Worm (Caenorhabditis elegans) whole organism, young adult: ENCODE results near the gene Y43F8C.23.
A peak's percentile ranks its signal among the peaks of the same experiment; 100 is the strongest.
"Not testable (repeated sequence)": the region's sequence is repeated elsewhere in the genome, so short reads cannot be mapped to it uniquely, and the experiment has no call there.

ENCODE experiments used
- B0035.1 ChIP-seq: sonication (generic microtip); optimal IDR thresholded peaks from 2 replicates; lab custom pipeline; 2016; ENCODE audit warnings: missing genetic modification characterization, mild to moderate bottlenecking, missing compliant biosample characterization, missing genotype, missing genetic modification reagents
- C17E4.6 ChIP-seq: fragments of 200-800 bp; sonication (Bioruptor generic); IDR thresholded peaks from 2 replicates; pipeline ENCODE4 v1.3.6; 2022; ENCODE audit warnings: missing genetic modification reagents, missing genetic modification characterization, missing compliant biosample characterization
- F10E7.11 ChIP-seq: sonication (generic microtip); optimal IDR thresholded peaks from 2 replicates; lab custom pipeline; 2017; ENCODE audit warnings: mild to moderate bottlenecking, missing genetic modification characterization, moderate library complexity, missing compliant biosample characterization
- F23B12.7 ChIP-seq: sonication (generic microtip); optimal IDR thresholded peaks from 2 replicates; lab custom pipeline; 2017; ENCODE audit warnings: missing genetic modification characterization, mild to moderate bottlenecking, missing compliant biosample characterization, antibody characterized with exemption, moderate library complexity; ENCODE audit not compliant: insufficient read depth
- F33H1.4 ChIP-seq: fragments of 200-800 bp; sonication (Bioruptor generic); IDR thresholded peaks from 2 replicates; pipeline ENCODE4 v1.3.6; 2022; ENCODE audit warnings: missing genetic modification reagents, missing genetic modification characterization, missing compliant biosample characterization
- F52B5.7 ChIP-seq: sonication (generic microtip); optimal IDR thresholded peaks from 2 replicates; lab custom pipeline; 2016; ENCODE audit warnings: mild to moderate bottlenecking, missing genetic modification characterization, missing compliant biosample characterization
- F55B11.4 ChIP-seq: sonication (generic microtip); optimal IDR thresholded peaks from 2 replicates; lab custom pipeline; 2016; ENCODE audit warnings: missing compliant biosample characterization, missing genetic modification characterization, borderline replicate concordance; ENCODE audit not compliant: insufficient read depth
- K11D2.4 ChIP-seq: fragments of 200-800 bp; sonication (Bioruptor generic); IDR thresholded peaks from 2 replicates; pipeline ENCODE4 v1.3.6; 2022; ENCODE audit warnings: missing genetic modification reagents, missing genetic modification characterization, missing compliant biosample characterization
- T07F8.4 ChIP-seq: sonication (generic microtip); optimal IDR thresholded peaks from 2 replicates; lab custom pipeline; 2016; ENCODE audit warnings: mild to moderate bottlenecking, missing genetic modification characterization, moderate library complexity, missing compliant biosample characterization
- Y53F4B.3 ChIP-seq: fragments of 200-800 bp; sonication (Bioruptor generic); IDR thresholded peaks from 2 replicates; pipeline ENCODE4 v1.3.6; 2022; ENCODE audit warnings: missing genetic modification reagents, missing genetic modification characterization, missing compliant biosample characterization
- Y79H2A.3 ChIP-seq: fragments of 200-800 bp; sonication (Bioruptor generic); conservative IDR thresholded peaks from 2 replicates; pipeline ENCODE4 v1.3.6; 2022; ENCODE audit warnings: missing genetic modification reagents, missing genetic modification characterization, missing compliant biosample characterization
- ZK185.1 ChIP-seq: sonication (generic microtip); optimal IDR thresholded peaks from 2 replicates; lab custom pipeline; 2016; ENCODE audit warnings: mild to moderate bottlenecking, missing genetic modification characterization, missing compliant biosample characterization; ENCODE audit not compliant: poor library complexity, severe bottlenecking
- akir-1 ChIP-seq: fragments of 200-800 bp; sonication (Bioruptor generic); optimal IDR thresholded peaks from 2 replicates; lab custom pipeline; 2018; ENCODE audit warnings: mild to moderate bottlenecking, missing genetic modification characterization, moderate library complexity, missing compliant biosample characterization
- aptf-3 ChIP-seq: fragments of 200-800 bp; sonication (Bioruptor generic); IDR thresholded peaks from 2 replicates; pipeline ENCODE4 v1.3.6; 2022; ENCODE audit warnings: missing genetic modification characterization, missing compliant biosample characterization
- athp-1 ChIP-seq: sonication (generic microtip); optimal IDR thresholded peaks from 2 replicates; lab custom pipeline; 2017; ENCODE audit warnings: mild to moderate bottlenecking, missing genetic modification characterization, missing compliant biosample characterization
- bed-1 ChIP-seq: fragments of 200-800 bp; sonication (Bioruptor generic); IDR thresholded peaks from 2 replicates; pipeline ENCODE4 v1.3.6; 2022; ENCODE audit warnings: missing genetic modification reagents, missing genetic modification characterization, missing compliant biosample characterization
- ceh-27 ChIP-seq: fragments of 200-800 bp; sonication (Bioruptor generic); optimal IDR thresholded peaks from 2 replicates; lab custom pipeline; 2018; ENCODE audit warnings: mild to moderate bottlenecking, missing genetic modification characterization, moderate library complexity, missing compliant biosample characterization
- ceh-91 ChIP-seq: fragments of 200-800 bp; sonication (Bioruptor generic); IDR thresholded peaks from 2 replicates; pipeline ENCODE4 v1.3.6; 2022; ENCODE audit warnings: missing genetic modification reagents, missing genetic modification characterization, missing compliant biosample characterization
- chd-7 ChIP-seq: sonication (generic microtip); optimal IDR thresholded peaks from 2 replicates; lab custom pipeline; 2016; ENCODE audit warnings: mild to moderate bottlenecking, missing genetic modification characterization, moderate library complexity, missing compliant biosample characterization
- efl-1 ChIP-seq: fragments of 150-350 bp; optimal IDR thresholded peaks from 2 replicates; lab custom pipeline; 2014; ENCODE audit warnings: missing biosample characterization, missing genetic modification reagents, missing genetic modification characterization
- fkh-3 ChIP-seq: sonication (generic microtip); optimal IDR thresholded peaks from 2 replicates; lab custom pipeline; 2016; ENCODE audit warnings: mild to moderate bottlenecking, missing genetic modification characterization, missing compliant biosample characterization
- him-1 ChIP-seq: sonication (generic microtip); optimal IDR thresholded peaks from 2 replicates; lab custom pipeline; 2016; ENCODE audit warnings: missing genotype, missing genetic modification reagents, missing genetic modification characterization, missing compliant biosample characterization
- hmg-1.2 ChIP-seq: fragments of 200-800 bp; sonication (Bioruptor generic); IDR thresholded peaks from 2 replicates; pipeline ENCODE4 v1.3.6; 2022; ENCODE audit warnings: missing genetic modification reagents, missing genetic modification characterization, missing compliant biosample characterization
- lin-35 ChIP-seq, 3 experiments: fragments of 150-350 bp in 2 of 3; sonication (generic microtip) in 1 of 3; optimal IDR thresholded peaks; 2 replicates each; lab custom pipeline; 2014 to 2018; ENCODE audit warnings: missing biosample characterization in 3 of 3, missing genetic modification characterization in 3 of 3, missing genetic modification reagents in 3 of 3
- lin-40 ChIP-seq: sonication (generic microtip); optimal IDR thresholded peaks from 2 replicates; lab custom pipeline; 2016; ENCODE audit warnings: missing genetic modification characterization, mild to moderate bottlenecking, missing compliant biosample characterization, missing genotype, missing genetic modification reagents
- lir-1 ChIP-seq: fragments of 200-800 bp; sonication (Bioruptor generic); conservative IDR thresholded peaks from 2 replicates; pipeline ENCODE4 v1.3.6; 2022; ENCODE audit warnings: missing genetic modification reagents, missing genetic modification characterization, missing compliant biosample characterization
- lsl-1 ChIP-seq: fragments of 200-800 bp; sonication (Bioruptor generic); optimal IDR thresholded peaks from 2 replicates; lab custom pipeline; 2018; ENCODE audit warnings: mild to moderate bottlenecking, missing genetic modification characterization, moderate library complexity, missing compliant biosample characterization
- mcd-1 ChIP-seq: fragments of 200-800 bp; sonication (Bioruptor generic); IDR thresholded peaks from 2 replicates; pipeline ENCODE4 v1.3.6; 2022; ENCODE audit warnings: missing genetic modification reagents, missing genetic modification characterization, missing compliant biosample characterization
- mes-4 ChIP-seq: sonication (generic microtip); optimal IDR thresholded peaks from 2 replicates; lab custom pipeline; 2016; ENCODE audit warnings: missing genotype, missing genetic modification characterization, missing compliant biosample characterization
- nfya-1 ChIP-seq: sonication (generic microtip); optimal IDR thresholded peaks from 2 replicates; lab custom pipeline; 2017; ENCODE audit warnings: antibody characterized with exemption, missing compliant biosample characterization, missing genetic modification characterization, borderline replicate concordance; ENCODE audit not compliant: insufficient read depth
- nhr-179 ChIP-seq: sonication (generic microtip); optimal IDR thresholded peaks from 2 replicates; lab custom pipeline; 2016; ENCODE audit warnings: mild to moderate bottlenecking, missing genetic modification characterization, missing compliant biosample characterization
- pha-4 ChIP-seq: fragments of 150-350 bp; sonication (generic microtip); optimal IDR thresholded peaks from 2 replicates; lab custom pipeline; 2014; ENCODE audit warnings: missing biosample characterization, missing genetic modification reagents, missing genetic modification characterization
- rcor-1 ChIP-seq: fragments of 200-800 bp; sonication (Bioruptor generic); IDR thresholded peaks from 2 replicates; pipeline ENCODE4 v1.3.6; 2022; ENCODE audit warnings: missing genetic modification reagents, missing genetic modification characterization, missing compliant biosample characterization
- sdz-38 ChIP-seq: sonication (generic microtip); optimal IDR thresholded peaks from 2 replicates; lab custom pipeline; 2016; ENCODE audit warnings: missing genotype, missing genetic modification characterization, missing compliant biosample characterization
- snpc-1.3 ChIP-seq: sonication (generic microtip); optimal IDR thresholded peaks from 2 replicates; lab custom pipeline; 2017; ENCODE audit warnings: missing genetic modification characterization, mild to moderate bottlenecking, missing compliant biosample characterization, antibody characterized with exemption, moderate library complexity, missing genotype, missing genetic modification reagents; ENCODE audit not compliant: insufficient read depth
- snpc-3.4 ChIP-seq: sonication (generic microtip); optimal IDR thresholded peaks from 2 replicates; lab custom pipeline; 2017; ENCODE audit warnings: missing genetic modification characterization, mild to moderate bottlenecking, missing compliant biosample characterization, antibody characterized with exemption, moderate library complexity, missing genotype, missing genetic modification reagents
- somi-1 ChIP-seq: fragments of 200-800 bp; sonication (Bioruptor generic); optimal IDR thresholded peaks from 2 replicates; lab custom pipeline; 2018; ENCODE audit warnings: mild to moderate bottlenecking, missing genetic modification characterization, missing compliant biosample characterization
- xnd-1 ChIP-seq: sonication (generic microtip); optimal IDR thresholded peaks from 2 replicates; lab custom pipeline; 2016; ENCODE audit warnings: missing genotype, missing genetic modification reagents, missing genetic modification characterization, missing compliant biosample characterization
- zfh-2 ChIP-seq: fragments of 200-800 bp; sonication (Bioruptor generic); conservative IDR thresholded peaks from 2 replicates; pipeline ENCODE4 v1.3.6; 2022; ENCODE audit warnings: missing genetic modification reagents, missing genetic modification characterization, missing compliant biosample characterization
- ztf-3 ChIP-seq: fragments of 200-800 bp; sonication (Bioruptor generic); optimal IDR thresholded peaks from 2 replicates; lab custom pipeline; 2018; ENCODE audit warnings: mild to moderate bottlenecking, missing genetic modification characterization, missing compliant biosample characterization
- ztf-6 ChIP-seq: fragments of 200-800 bp; sonication (Bioruptor generic); IDR thresholded peaks from 2 replicates; pipeline ENCODE4 v1.3.6; 2022; ENCODE audit warnings: missing genetic modification reagents, missing genetic modification characterization, missing compliant biosample characterization

Y43F8C.23 gene

ce11 chrV:19715419-19715818 lies 3.9 kb upstream of the Y43F8C.23 start, which contains the start of gene Y43F8C.16:
Gene Y43F8C.16, minus strand, starts transcription at chrV:19715519.
- TF ChIP-seq snpc-3.4 (tag; lab: Kevin White, UChicago) = no peak
- no peak for TF ChIP-seq nfya-1 (tag; lab: Kevin White, UChicago)
- TF ChIP-seq F33H1.4 (GFP tag; lab: Robert Waterston, UW) = no peak
- no peak for TF ChIP-seq rcor-1 (GFP tag; lab: Robert Waterston, UW)
- no peak for TF ChIP-seq F10E7.11
- no peak for TF ChIP-seq T07F8.4 (tag; lab: Kevin White, UChicago)
- no peak for TF ChIP-seq somi-1
- no peak for TF ChIP-seq fkh-3 (tag; lab: Kevin White, UChicago)
- TF ChIP-seq lir-1 (GFP tag; lab: Robert Waterston, UW) = no peak
- TF ChIP-seq nhr-179 (tag; lab: Kevin White, UChicago) = no peak
- no peak for TF ChIP-seq Y53F4B.3 (GFP tag; lab: Robert Waterston, UW)
- TF ChIP-seq akir-1 = no peak
- no peak for TF ChIP-seq ceh-91 (GFP tag; lab: Robert Waterston, UW)

- TF ChIP-seq pha-4 (tag; lab: Kevin White, UChicago); T07F8.4 (tag; lab: Kevin White, UChicago); rcor-1 (GFP tag; lab: Robert Waterston, UW): not testable (repeated sequence)
Observed at ce11 chrV:19710514-19710913, 1.0 kb downstream of the Y43F8C.23 start, which contains the start of gene Y43F8C.15. Gene Y43F8C.15, minus strand, starts transcription at chrV:19710614.

- no peak for TF ChIP-seq lin-35 (GFP tag; optimal IDR thresholded peaks at IDR 0.05; lab: Kevin White, UChicago)
- no peak for TF ChIP-seq ceh-27 (GFP tag; lab: Kevin White, UChicago)
- TF ChIP-seq F23B12.7 (tag; lab: Kevin White, UChicago) = no peak
- TF ChIP-seq lin-40 (tag; lab: Kevin White, UChicago) = no peak
- no peak for TF ChIP-seq bed-1 (GFP tag; lab: Robert Waterston, UW)
- no peak for TF ChIP-seq F10E7.11
- no peak for TF ChIP-seq mes-4 (tag; lab: Kevin White, UChicago)
- no peak for TF ChIP-seq ZK185.1
- TF ChIP-seq lsl-1 = no peak
- TF ChIP-seq Y79H2A.3 (GFP tag; lab: Robert Waterston, UW) = no peak
- no peak for TF ChIP-seq snpc-1.3 (tag; lab: Kevin White, UChicago)
- TF ChIP-seq ztf-3 = no peak
- TF ChIP-seq B0035.1 (tag; lab: Kevin White, UChicago) = no peak
- no peak for TF ChIP-seq zfh-2 (GFP tag; lab: Robert Waterston, UW)
- no peak for TF ChIP-seq F52B5.7 (tag; lab: Kevin White, UChicago)
- no peak for TF ChIP-seq him-1 (tag; lab: Kevin White, UChicago)
- TF ChIP-seq K11D2.4 (GFP tag; lab: Robert Waterston, UW) = no peak
Observed at ce11 chrV:19708849-19709248, 2.7 kb downstream of the Y43F8C.23 start, which contains the start of gene srv-3. Gene srv-3, minus strand, starts transcription at chrV:19708949.

ce11 chrV:19697348-19698172 lies 14.0 kb downstream of the Y43F8C.23 start, which contains the start of the genes Y43F8C.13 and ani-3:
Gene Y43F8C.13, minus strand, starts transcription at chrV:19697398.
Gene ani-3, plus strand, starts transcription at chrV:19697732.
- no peak for TF ChIP-seq sdz-38 (tag; lab: Kevin White, UChicago)
- no peak for TF ChIP-seq C17E4.6 (GFP tag; lab: Robert Waterston, UW)
- no peak for TF ChIP-seq F55B11.4 (tag; lab: Kevin White, UChicago)
- TF ChIP-seq T07F8.4 (tag; lab: Kevin White, UChicago) = no peak
- peak; percentile 2 for TF ChIP-seq efl-1 (GFP tag; lab: Kevin White, UChicago)
- no peak for TF ChIP-seq ztf-6 (GFP tag; lab: Robert Waterston, UW)
- TF ChIP-seq aptf-3 = no peak
- TF ChIP-seq xnd-1 = peak; percentile 73
- TF ChIP-seq lin-35 (GFP tag; optimal IDR thresholded peaks at IDR 0.05; lab: Kevin White, UChicago) = no peak
- no peak for TF ChIP-seq hmg-1.2
- no peak for TF ChIP-seq snpc-1.3 (tag; lab: Kevin White, UChicago)
- 0 out of 2 replicates have a peak, but pooled peaks have one; percentile 9 for TF ChIP-seq mcd-1 (GFP tag; lab: Robert Waterston, UW)
- TF ChIP-seq chd-7 (tag; lab: Kevin White, UChicago) = no peak
- TF ChIP-seq B0035.1 (tag; lab: Kevin White, UChicago) = no peak
- no peak for TF ChIP-seq nhr-179 (tag; lab: Kevin White, UChicago)
- no peak for TF ChIP-seq athp-1 (tag; lab: Kevin White, UChicago)
